Fruit fly (Drosophila melanogaster) whole organism, pupa: ENCODE results near the gene eIF5B.

Experiments
- CG10348 ChIP-seq: fragments of 200-800 bp; sonication (Bioruptor generic); IDR thresholded peaks from 2 replicates; pipeline ENCODE4 v1.3.6; 2022; ENCODE audit warnings: missing biosample characterization, missing genetic modification characterization
- CG12605 ChIP-seq: fragments of 200-800 bp; sonication (Bioruptor generic); IDR thresholded peaks from 2 replicates; pipeline ENCODE4 v1.3.6; 2022; ENCODE audit warnings: missing biosample characterization, missing genetic modification characterization
- CG13204 ChIP-seq: fragments of 200-800 bp; sonication (Bioruptor generic); optimal IDR thresholded peaks from 2 replicates; lab custom pipeline; 2018; ENCODE audit warnings: missing biosample characterization, mild to moderate bottlenecking, missing genetic modification characterization, moderate library complexity
- CG14655 ChIP-seq: fragments of 200-800 bp; sonication (Bioruptor generic); optimal IDR thresholded peaks from 3 replicates; lab custom pipeline; 2017; ENCODE audit warnings: mild to moderate bottlenecking, missing biosample characterization, missing genetic modification reagents, missing genetic modification characterization
- CG15710 ChIP-seq: fragments of 200-800 bp; sonication (Bioruptor generic); optimal IDR thresholded peaks from 2 replicates; lab custom pipeline; 2018; ENCODE audit warnings: missing biosample characterization, mild to moderate bottlenecking, missing genetic modification characterization, moderate library complexity
- CG17806 ChIP-seq: fragments of 200-800 bp; sonication (Bioruptor generic); optimal IDR thresholded peaks from 2 replicates; lab custom pipeline; 2018; ENCODE audit warnings: missing biosample characterization, mild to moderate bottlenecking, missing genetic modification characterization, moderate library complexity
- CG32121 ChIP-seq: fragments of 200-800 bp; sonication (Bioruptor generic); IDR thresholded peaks from 2 replicates; pipeline ENCODE4 v1.3.6; 2022; ENCODE audit warnings: missing biosample characterization, missing genetic modification characterization
- CG34367 ChIP-seq: fragments of 200-800 bp; sonication (Bioruptor generic); optimal IDR thresholded peaks from 2 replicates; lab custom pipeline; 2018; ENCODE audit warnings: missing biosample characterization, mild to moderate bottlenecking, missing genetic modification characterization
- CG4496 ChIP-seq: fragments of 200-800 bp; sonication (Bioruptor generic); IDR thresholded peaks from 3 replicates; pipeline ENCODE4 v1.3.6; 2022; ENCODE audit warnings: missing biosample characterization, missing genetic modification characterization
- CG8159 ChIP-seq: fragments of 200-800 bp; sonication (Bioruptor generic); optimal IDR thresholded peaks from 3 replicates; lab custom pipeline; 2018; ENCODE audit warnings: missing biosample characterization, mild to moderate bottlenecking, missing genetic modification characterization, moderate library complexity
- CG9948 ChIP-seq: fragments of 200-800 bp; sonication (Bioruptor generic); optimal IDR thresholded peaks from 2 replicates; lab custom pipeline; 2018; ENCODE audit warnings: missing biosample characterization, mild to moderate bottlenecking, missing genetic modification characterization, moderate library complexity
- D1 ChIP-seq: fragments of 200-800 bp; sonication (Bioruptor generic); optimal IDR thresholded peaks from 2 replicates; lab custom pipeline; 2018; ENCODE audit warnings: missing biosample characterization, mild to moderate bottlenecking, missing genetic modification characterization, moderate library complexity
- EcR ChIP-seq: fragments of 200-800 bp; sonication (Bioruptor generic); optimal IDR thresholded peaks from 3 replicates; lab custom pipeline; 2019; ENCODE audit warnings: missing biosample characterization, missing genetic modification characterization, mild to moderate bottlenecking, moderate library complexity, missing genetic modification reagents
- Ets98B ChIP-seq: fragments of 200-800 bp; sonication (Bioruptor generic); IDR thresholded peaks from 2 replicates; pipeline ENCODE4 v1.3.6; 2022; ENCODE audit warnings: missing biosample characterization, missing genetic modification characterization
- Pif1A ChIP-seq: fragments of 200-800 bp; sonication (Bioruptor generic); optimal IDR thresholded peaks from 3 replicates; lab custom pipeline; 2016; ENCODE audit warnings: missing biosample characterization, missing genetic modification characterization
- Pif1B ChIP-seq: fragments of 200-800 bp; sonication (Bioruptor generic); optimal IDR thresholded peaks from 3 replicates; lab custom pipeline; 2016; ENCODE audit warnings: missing biosample characterization, missing genetic modification characterization
- Snoo ChIP-seq: fragments of 200-800 bp; sonication (Bioruptor generic); optimal IDR thresholded peaks from 3 replicates; lab custom pipeline; 2017; ENCODE audit warnings: missing biosample characterization, mild to moderate bottlenecking, missing genetic modification characterization, inconsistent platforms
- fd96Ca ChIP-seq: fragments of 200-800 bp; sonication (Bioruptor generic); IDR thresholded peaks from 3 replicates; pipeline ENCODE4 v1.3.6; 2022; ENCODE audit warnings: missing biosample characterization, missing genetic modification characterization
- gl ChIP-seq: fragments of 200-800 bp; sonication (Bioruptor generic); optimal IDR thresholded peaks from 2 replicates; lab custom pipeline; 2018; ENCODE audit warnings: missing biosample characterization, mild to moderate bottlenecking, missing genetic modification characterization
- rn ChIP-seq: fragments of 200-800 bp; sonication (Bioruptor generic); IDR thresholded peaks from 2 replicates; pipeline ENCODE4 v1.3.6; 2022; ENCODE audit warnings: missing biosample characterization, missing genetic modification characterization

eIF5B gene

dm6 chr3L:3455555-3455939, 5.2 kb downstream of the eIF5B start:
- no peak for TF ChIP-seq gl
- TF ChIP-seq, all 21 proteins: peak for 0

dm6 chr3L:3454921-3455554, 5.7 kb downstream of the eIF5B start:
- TF ChIP-seq CG9948 (tag; lab: Kevin White, UChicago) (no peak), Pif1A (GFP tag; lab: Kevin White, UChicago) (no peak), D1 (tag; lab: Kevin White, UChicago) (no peak), CG34367 (tag; lab: Kevin White, UChicago) (no peak), EcR (GFP tag; lab: Kevin White, UChicago) (no peak), CG14655 (GFP tag; lab: Kevin White, UChicago) (no peak), CG8159 (tag; lab: Kevin White, UChicago) (no peak), CG12605 (no peak), CG4496 (GFP tag; lab: Robert Waterston, UW) (no peak), Ets98B (no peak)

- TF ChIP-seq CG15710 (tag; lab: Kevin White, UChicago), result no peak
- TF ChIP-seq CG10348 (GFP tag; lab: Robert Waterston, UW), result no peak
- TF ChIP-seq gl, result no peak
Observed at dm6 chr3L:3454430-3454829, 6.3 kb downstream of the eIF5B start.

- 0 out of 3 replicates have a peak, but pooled peaks have one; percentile 4 for TF ChIP-seq CG4496 (GFP tag; lab: Robert Waterston, UW)
- no peak for TF ChIP-seq D1 (tag; lab: Kevin White, UChicago)
- TF ChIP-seq, all 21 proteins: peak for 1
Observed at dm6 chr3L:3452684-3453083, 8.1 kb downstream of the eIF5B start.

DNA sequence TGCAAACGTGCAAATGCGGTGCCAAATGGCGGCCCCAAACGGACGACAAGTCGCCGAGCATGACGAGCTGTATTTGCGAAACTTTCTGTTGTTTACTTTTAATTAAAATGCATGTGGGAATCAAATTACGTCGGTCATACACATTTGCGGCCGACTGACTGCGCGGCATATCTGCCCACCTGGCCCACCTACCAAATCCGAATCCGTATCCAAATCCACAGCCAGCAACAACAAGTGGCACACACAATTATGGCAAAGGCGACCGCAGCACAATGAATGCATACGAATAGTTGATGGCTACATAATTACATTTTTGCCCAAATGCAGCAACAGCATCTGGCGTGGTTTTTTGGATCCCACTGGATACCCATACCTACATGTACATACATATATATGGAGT, 9.0 kb downstream of the eIF5B start:
- TF ChIP-seq CG32121 (GFP tag; lab: Robert Waterston, UW), result no peak
- no peak for TF ChIP-seq D1 (tag; lab: Kevin White, UChicago)
- TF ChIP-seq CG34367 (tag; lab: Kevin White, UChicago), result no peak
- no peak for TF ChIP-seq Snoo (tag; lab: Kevin White, UChicago)

DNA sequence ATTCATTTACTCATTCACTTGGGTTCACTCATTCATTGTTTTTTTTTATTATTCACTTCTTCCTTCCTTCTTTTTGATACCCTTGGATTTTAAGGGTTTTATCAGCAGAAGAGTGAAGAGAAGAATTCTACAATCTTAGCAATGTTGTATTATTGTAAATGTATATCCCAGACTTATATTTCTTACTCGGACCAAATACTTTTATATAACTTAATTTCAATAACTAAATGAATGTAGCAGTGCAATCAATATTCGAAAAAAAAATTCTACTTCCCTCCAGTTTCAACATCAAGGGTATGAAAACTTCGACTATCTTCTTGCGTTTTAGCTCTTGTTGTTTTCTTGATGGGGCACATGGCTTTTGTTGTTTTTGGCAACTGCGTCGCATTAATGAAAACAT, 10.4 kb downstream of the eIF5B start:
- TF ChIP-seq CG17806, result peak; percentile 15
- no peak for TF ChIP-seq rn (GFP tag; lab: Robert Waterston, UW)
- TF ChIP-seq CG15710 (tag; lab: Kevin White, UChicago), result peak; percentile 48
- TF ChIP-seq CG32121 (GFP tag; lab: Robert Waterston, UW), result no peak
- TF ChIP-seq CG12605, result no peak
- TF ChIP-seq Pif1A (GFP tag; lab: Kevin White, UChicago), result peak; percentile 25
- TF ChIP-seq EcR (GFP tag; lab: Kevin White, UChicago), result peak; percentile 4
- TF ChIP-seq CG8159 (tag; lab: Kevin White, UChicago), result peak; percentile 33
- TF ChIP-seq Ets98B, result no peak
- no peak for TF ChIP-seq CG10348 (GFP tag; lab: Robert Waterston, UW)
- peak; percentile 45 for TF ChIP-seq Snoo (tag; lab: Kevin White, UChicago)
- no peak for TF ChIP-seq gl
- TF ChIP-seq, all 21 proteins: peak for 6

- TF ChIP-seq CG13204 (no peak), fd96Ca (GFP tag; lab: Robert Waterston, UW) (0 out of 3 replicates have a peak, but pooled peaks have one; percentile 21)
Observed at dm6 chr3L:3449680-3450079, 11.1 kb downstream of the eIF5B start.

dm6 chr3L:3447948-3448526, 12.7 kb downstream of the eIF5B start:
- TF ChIP-seq Pif1B (GFP tag; lab: Kevin White, UChicago) (no peak), gl (no peak), EcR (GFP tag; lab: Kevin White, UChicago) (no peak), fd96Ca (GFP tag; lab: Robert Waterston, UW) (no peak), CG15710 (tag; lab: Kevin White, UChicago) (no peak), CG9948 (tag; lab: Kevin White, UChicago) (no peak), Pif1A (GFP tag; lab: Kevin White, UChicago) (no peak), CG10348 (GFP tag; lab: Robert Waterston, UW) (no peak), CG4496 (GFP tag; lab: Robert Waterston, UW) (no peak), Snoo (tag; lab: Kevin White, UChicago) (no peak), CG34367 (tag; lab: Kevin White, UChicago) (no peak), D1 (tag; lab: Kevin White, UChicago) (no peak)
